Fruit fly (Drosophila melanogaster): ENCODE measurements around the gene Frq1.
A peak's percentile ranks its signal among the peaks of the same experiment; 100 is the strongest.

The Frq1 gene

dm6 chrX:18125520-18125919, 29.6 kb upstream of the Frq1 start (continued):
- TF ChIP-seq CG30403 (GFP tag; optimal IDR thresholded peaks at IDR 0.05) (peak; percentile 38), ato (GFP tag; IDR thresholded peaks at IDR 0.05; ENCODE audit: partially characterized antibody) (no peak), CG10267 (tag; optimal IDR thresholded peaks at IDR 0.05) (no peak), CG12942 (GFP tag; optimal IDR thresholded peaks at IDR 0.05) (no peak), wek (GFP tag; optimal IDR thresholded peaks at IDR 0.05) (no peak), H2.0 (GFP tag; IDR thresholded peaks at IDR 0.05) (no peak), CG32532 (GFP tag; IDR thresholded peaks at IDR 0.05) (no peak), Hand (GFP tag; optimal IDR thresholded peaks at IDR 0.05) (peak; percentile 60), CG15073 (GFP tag; optimal IDR thresholded peaks at IDR 0.05) (no peak), Optix (GFP tag; IDR thresholded peaks at IDR 0.05) (no peak), zfh2 (GFP tag; optimal IDR thresholded peaks at IDR 0.05) (peak; percentile 7), CG8359 (GFP tag; optimal IDR thresholded peaks at IDR 0.05; ENCODE audit: borderline replicate concordance) (no peak), mld (GFP tag; IDR thresholded peaks at IDR 0.05; ENCODE audit: partially characterized antibody) (no peak), eyg (GFP tag; optimal IDR thresholded peaks at IDR 0.05) (no peak), sna (GFP tag; IDR thresholded peaks at IDR 0.05; ENCODE audit: partially characterized antibody) (no peak), CG17361 (GFP tag; IDR thresholded peaks at IDR 0.05) (0 out of 3 replicates have a peak, but pooled peaks have one; percentile 14), C15 (GFP tag; IDR thresholded peaks at IDR 0.05) (no peak), repo (GFP tag; optimal IDR thresholded peaks at IDR 0.05) (no peak), CG10654 (GFP tag; optimal IDR thresholded peaks at IDR 0.05) (no peak), sr (GFP tag; IDR thresholded peaks at IDR 0.05) (no peak), CG3995 (GFP tag; optimal IDR thresholded peaks at IDR 0.05) (no peak), Tbp (GFP tag; optimal IDR thresholded peaks at IDR 0.05) (no peak), CG6854 (GFP tag; optimal IDR thresholded peaks at IDR 0.05) (peak; percentile 37), Sin3A (optimal IDR thresholded peaks at IDR 0.05) (no peak), CG15479 (GFP tag; optimal IDR thresholded peaks at IDR 0.05) (no peak), Lpt (GFP tag; optimal IDR thresholded peaks at IDR 0.05) (no peak), Nf-YB (GFP tag; optimal IDR thresholded peaks at IDR 0.05) (no peak), CG2202 (tag; optimal IDR thresholded peaks at IDR 0.05) (no peak), Taf1 (GFP tag; IDR thresholded peaks at IDR 0.05) (no peak), CG9609 (GFP tag; optimal IDR thresholded peaks at IDR 0.05) (no peak), HHEX (GFP tag; optimal IDR thresholded peaks at IDR 0.05) (peak; percentile 25), phol (tag; optimal IDR thresholded peaks at IDR 0.05) (peak; percentile 31), CG34376 (GFP tag; optimal IDR thresholded peaks at IDR 0.05) (peak; percentile 56), fd64A (GFP tag; optimal IDR thresholded peaks at IDR 0.05) (no peak), CG17568 (GFP tag; optimal IDR thresholded peaks at IDR 0.05) (no peak), caup (GFP tag; optimal IDR thresholded peaks at IDR 0.05; ENCODE audit: severe bottlenecking) (peak; percentile 35), CG6765 (GFP tag; optimal IDR thresholded peaks at IDR 0.05) (peak; percentile 14), al (GFP tag; IDR thresholded peaks at IDR 0.05) (no peak), Dp (GFP tag; optimal IDR thresholded peaks at IDR 0.05) (no peak), CG7357 (GFP tag; IDR thresholded peaks at IDR 0.05) (0 out of 3 replicates have a peak, but pooled peaks have one; percentile 10), CG7987 (GFP tag; optimal IDR thresholded peaks at IDR 0.05) (no peak), CG7839 (tag; optimal IDR thresholded peaks at IDR 0.05) (peak; percentile 55), CG15269 (tag; optimal IDR thresholded peaks at IDR 0.05) (peak; percentile 42), CG18262 (tag; optimal IDR thresholded peaks at IDR 0.05) (no peak), odd (GFP tag; optimal IDR thresholded peaks at IDR 0.05) (peak; percentile 17), CG5180 (GFP tag; optimal IDR thresholded peaks at IDR 0.05) (no peak), Pdp1 (GFP tag; optimal IDR thresholded peaks at IDR 0.05) (no peak), Fer1 (GFP tag; optimal IDR thresholded peaks at IDR 0.05) (peak; percentile 57), CG3726 (GFP tag; IDR thresholded peaks at IDR 0.05) (no peak), Med (GFP tag) (peak; percentile 64), Hr51 (GFP tag; optimal IDR thresholded peaks at IDR 0.05) (peak in 1 of 2 experiments; percentile 42)

Measured in whole organism, embryonic.